Worm (Caenorhabditis elegans) whole organism, L2 larva: ENCODE results near the gene rmd-2.

Source experiments
- C34F6.9 ChIP-seq: fragments of 150-350 bp; optimal IDR thresholded peaks from 2 replicates; lab custom pipeline; 2014; ENCODE audit warnings: missing biosample characterization, missing genetic modification characterization
- Y55F3AM.14 ChIP-seq: fragments of 200-800 bp; sonication (Bioruptor generic); optimal IDR thresholded peaks from 2 replicates; lab custom pipeline; 2018; ENCODE audit warnings: mild to moderate bottlenecking, missing genetic modification characterization, missing compliant biosample characterization
- ZK546.5 ChIP-seq: sonication (generic microtip); optimal IDR thresholded peaks from 2 replicates; lab custom pipeline; 2017; ENCODE audit warnings: missing biosample characterization, missing genetic modification characterization
- alr-1 ChIP-seq: fragments of 150-350 bp; optimal IDR thresholded peaks from 2 replicates; lab custom pipeline; 2014; ENCODE audit warnings: missing biosample characterization, missing genetic modification characterization
- aly-2 ChIP-seq: fragments of 150-350 bp; optimal IDR thresholded peaks from 2 replicates; lab custom pipeline; 2014; ENCODE audit warnings: missing biosample characterization, missing genetic modification characterization
- ama-1 ChIP-seq: fragments of 150-350 bp; optimal IDR thresholded peaks from 2 replicates; lab custom pipeline; 2018; ENCODE audit warnings: inconsistent platforms
- blmp-1 ChIP-seq: sonication (generic microtip); optimal IDR thresholded peaks from 2 replicates; lab custom pipeline; 2017; ENCODE audit warnings: missing genetic modification characterization, mild to moderate bottlenecking, missing compliant biosample characterization, antibody characterized with exemption, moderate library complexity; ENCODE audit not compliant: insufficient read depth
- ceh-16 ChIP-seq: fragments of 150-350 bp; optimal IDR thresholded peaks from 2 replicates; lab custom pipeline; 2014; ENCODE audit warnings: missing biosample characterization, missing genetic modification characterization
- ceh-82 ChIP-seq: fragments of 150-350 bp; optimal IDR thresholded peaks from 2 replicates; lab custom pipeline; 2014; ENCODE audit warnings: missing biosample characterization, missing genetic modification characterization
- crh-2 ChIP-seq: sonication (generic microtip); optimal IDR thresholded peaks from 2 replicates; lab custom pipeline; 2017; ENCODE audit warnings: missing biosample characterization, missing genetic modification characterization
- dmd-4 ChIP-seq: sonication (generic microtip); optimal IDR thresholded peaks from 2 replicates; lab custom pipeline; 2017; ENCODE audit warnings: missing biosample characterization, missing genetic modification characterization
- egl-27 ChIP-seq: sonication (generic microtip); optimal IDR thresholded peaks from 3 replicates; lab custom pipeline; 2017; ENCODE audit warnings: missing biosample characterization, missing genetic modification reagents, missing genetic modification characterization
- elt-3 ChIP-seq: sonication (generic microtip); optimal IDR thresholded peaks from 2 replicates; lab custom pipeline; 2017; ENCODE audit warnings: missing biosample characterization, missing genetic modification characterization
- fos-1 ChIP-seq: fragments of 150-350 bp; optimal IDR thresholded peaks from 2 replicates; lab custom pipeline; 2014; ENCODE audit warnings: missing biosample characterization, missing genetic modification characterization
- gmeb-1 ChIP-seq: fragments of 150-350 bp; optimal IDR thresholded peaks from 2 replicates; lab custom pipeline; 2014; ENCODE audit warnings: missing biosample characterization, missing genetic modification characterization
- lin-11 ChIP-seq: fragments of 150-350 bp; sonication (generic microtip); optimal IDR thresholded peaks from 2 replicates; lab custom pipeline; 2014; ENCODE audit warnings: missing biosample characterization, missing genetic modification characterization, inconsistent platforms, mixed read lengths
- lin-39 ChIP-seq: fragments of 150-350 bp; optimal IDR thresholded peaks from 2 replicates; lab custom pipeline; 2014; ENCODE audit warnings: missing biosample characterization, missing genetic modification reagents, missing genetic modification characterization
- lsy-2 ChIP-seq, 2 experiments: fragments of 150-350 bp in 1 of 2; sonication (generic microtip) in 1 of 2; optimal IDR thresholded peaks; 2 replicates each; lab custom pipeline; 2014 to 2017; ENCODE audit warnings: missing biosample characterization in 2 of 2, missing genetic modification characterization in 2 of 2
- mab-5 ChIP-seq: fragments of 150-350 bp; optimal IDR thresholded peaks from 2 replicates; lab custom pipeline; 2014; ENCODE audit warnings: missing biosample characterization, missing genetic modification characterization
- mbf-1 ChIP-seq: sonication (generic microtip); optimal IDR thresholded peaks from 2 replicates; lab custom pipeline; 2017; ENCODE audit warnings: missing biosample characterization, missing genetic modification characterization
- mdl-1 ChIP-seq, 2 experiments: fragments of 150-350 bp in 1 of 2; sonication (generic microtip) in 1 of 2; optimal IDR thresholded peaks; 2 replicates each; lab custom pipeline; 2017; ENCODE audit warnings: missing biosample characterization in 2 of 2, missing genetic modification characterization in 2 of 2
- nhr-10 ChIP-seq: sonication (generic microtip); optimal IDR thresholded peaks from 2 replicates; lab custom pipeline; 2017; ENCODE audit warnings: missing biosample characterization, missing genetic modification characterization
- nhr-129 ChIP-seq: fragments of 150-350 bp; optimal IDR thresholded peaks from 2 replicates; lab custom pipeline; 2014; ENCODE audit warnings: missing biosample characterization, missing genetic modification characterization
- nhr-237 ChIP-seq: fragments of 150-350 bp; optimal IDR thresholded peaks from 2 replicates; lab custom pipeline; 2014; ENCODE audit warnings: missing biosample characterization, missing genetic modification characterization
- nhr-25 ChIP-seq: fragments of 150-350 bp; sonication (generic microtip); optimal IDR thresholded peaks from 3 replicates; lab custom pipeline; 2014; ENCODE audit warnings: missing biosample characterization, missing genetic modification characterization
- nhr-6 ChIP-seq: fragments of 150-350 bp; optimal IDR thresholded peaks from 2 replicates; lab custom pipeline; 2014; ENCODE audit warnings: missing biosample characterization, missing genetic modification characterization
- sem-4 ChIP-seq: fragments of 150-350 bp; optimal IDR thresholded peaks from 2 replicates; lab custom pipeline; 2014; ENCODE audit warnings: missing biosample characterization, missing genetic modification reagents, missing genetic modification characterization
- sma-9 ChIP-seq, 2 experiments: fragments of 150-350 bp in 1 of 2; sonication (generic microtip) in 1 of 2; optimal IDR thresholded peaks; 2 replicates each; lab custom pipeline; 2014 to 2016; ENCODE audit warnings: missing genetic modification characterization in 2 of 2, mild to moderate bottlenecking in 1 of 2, missing biosample characterization in 1 of 2, missing compliant biosample characterization in 1 of 2, missing genetic modification reagents in 1 of 2, moderate library complexity in 1 of 2
- snpc-4 ChIP-seq: fragments of 150-350 bp; optimal IDR thresholded peaks from 2 replicates; lab custom pipeline; 2014; ENCODE audit warnings: missing biosample characterization, missing genetic modification characterization
- unc-39 ChIP-seq: fragments of 150-350 bp; optimal IDR thresholded peaks from 2 replicates; lab custom pipeline; 2014; ENCODE audit warnings: missing biosample characterization, missing genetic modification characterization
- unc-55 ChIP-seq: fragments of 150-350 bp; sonication (generic microtip); optimal IDR thresholded peaks from 3 replicates; lab custom pipeline; 2014; ENCODE audit warnings: missing biosample characterization, missing genetic modification reagents, missing genetic modification characterization
- unc-62 ChIP-seq: fragments of 150-350 bp; optimal IDR thresholded peaks from 2 replicates; lab custom pipeline; 2014; ENCODE audit warnings: missing biosample characterization, missing genetic modification reagents, missing genetic modification characterization
- zag-1 ChIP-seq: fragments of 150-350 bp; optimal IDR thresholded peaks from 2 replicates; lab custom pipeline; 2014; ENCODE audit warnings: missing biosample characterization, missing genetic modification characterization
- ztf-1 ChIP-seq: fragments of 200-800 bp; sonication (Bioruptor generic); conservative IDR thresholded peaks from 2 replicates; pipeline ENCODE4 v1.3.6; 2022; ENCODE audit warnings: missing genetic modification characterization, missing compliant biosample characterization
- ztf-11 ChIP-seq: sonication (generic microtip); optimal IDR thresholded peaks from 2 replicates; lab custom pipeline; 2017; ENCODE audit warnings: missing biosample characterization, missing genetic modification characterization
- ztf-4 ChIP-seq: fragments of 150-350 bp; optimal IDR thresholded peaks from 2 replicates; lab custom pipeline; 2014; ENCODE audit warnings: missing biosample characterization, missing genetic modification characterization

The rmd-2 gene

DNA sequence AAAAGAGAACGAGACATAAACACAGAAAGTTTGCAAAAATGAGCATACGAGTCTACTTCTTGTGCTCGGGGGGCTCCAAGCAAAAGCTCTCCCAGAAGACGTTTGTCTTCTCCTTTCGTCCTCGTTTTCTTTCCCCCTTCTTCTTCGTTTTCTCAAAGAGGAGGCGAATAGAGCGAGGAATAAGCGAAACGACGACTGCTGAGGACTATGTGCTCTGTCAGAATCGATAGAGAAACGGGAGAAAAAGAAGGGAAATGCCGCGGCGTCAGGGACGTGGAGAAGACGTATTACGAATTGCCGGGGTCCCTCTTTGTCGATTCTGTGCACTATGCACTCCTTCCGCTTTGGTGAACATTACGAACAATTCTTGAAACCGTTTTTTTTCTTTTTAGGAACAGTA lies 7.7 kb downstream of the rmd-2 start (continued):
- TF ChIP-seq zag-1 (tag; lab: Kevin White, UChicago) (peak; percentile 22), unc-39 (no peak), blmp-1 (tag; lab: Kevin White, UChicago) (no peak), aly-2 (tag; lab: Kevin White, UChicago) (no peak), snpc-4 (tag; lab: Kevin White, UChicago) (no peak), ztf-4 (no peak), dmd-4 (tag; lab: Kevin White, UChicago) (no peak), mdl-1 (tag; optimal IDR thresholded peaks at IDR 0.05; lab: Kevin White, UChicago) (peak in 1 of 2 experiments; percentile 15), gmeb-1 (tag; lab: Kevin White, UChicago) (no peak), mab-5 (tag; lab: Kevin White, UChicago) (no peak), lin-11 (no peak), nhr-10 (tag; lab: Kevin White, UChicago) (no peak), sma-9 (GFP tag; optimal IDR thresholded peaks at IDR 0.05; lab: Kevin White, UChicago) (peak; percentile 22), sma-9 (tag; optimal IDR thresholded peaks at IDR 0.05; lab: Kevin White, UChicago) (no peak), ceh-82 (tag; lab: Kevin White, UChicago) (no peak), egl-27 (tag; lab: Kevin White, UChicago) (no peak), nhr-237 (tag; lab: Kevin White, UChicago) (no peak), alr-1 (tag; lab: Kevin White, UChicago) (no peak)

DNA sequence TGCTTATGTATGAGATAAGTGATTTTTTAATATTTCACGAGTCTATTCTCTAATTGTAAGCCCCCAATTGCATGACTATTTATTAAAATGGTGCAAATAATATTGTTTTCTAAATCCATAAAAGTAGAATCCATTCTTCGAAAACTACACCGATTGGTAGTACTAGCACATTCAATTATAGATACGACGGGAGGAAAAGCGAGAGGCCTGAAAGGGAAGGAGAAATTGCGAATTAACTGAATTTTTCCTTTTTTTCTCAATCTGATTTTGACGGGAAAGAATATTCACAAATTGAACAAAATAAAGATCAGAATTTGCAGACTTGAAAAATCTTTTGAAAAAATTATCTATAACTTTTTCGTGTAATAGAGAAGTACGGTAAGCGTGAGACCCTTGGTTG lies 8.9 kb downstream of the rmd-2 start:
- TF ChIP-seq mbf-1 (tag; lab: Kevin White, UChicago) (no peak), unc-62 (no peak), elt-3 (tag; lab: Kevin White, UChicago) (no peak), mdl-1 (tag; optimal IDR thresholded peaks at IDR 0.05; lab: Kevin White, UChicago) (no peak), nhr-6 (no peak), ztf-11 (tag; lab: Kevin White, UChicago) (no peak), sem-4 (tag; lab: Kevin White, UChicago) (no peak), lin-39 (tag; lab: Kevin White, UChicago) (no peak), nhr-237 (tag; lab: Kevin White, UChicago) (no peak), nhr-25 (tag; lab: Kevin White, UChicago) (no peak), ZK546.5 (tag; lab: Kevin White, UChicago) (no peak), crh-2 (tag; lab: Kevin White, UChicago) (no peak), ztf-1 (GFP tag; lab: Robert Waterston, UW) (no peak)

DNA sequence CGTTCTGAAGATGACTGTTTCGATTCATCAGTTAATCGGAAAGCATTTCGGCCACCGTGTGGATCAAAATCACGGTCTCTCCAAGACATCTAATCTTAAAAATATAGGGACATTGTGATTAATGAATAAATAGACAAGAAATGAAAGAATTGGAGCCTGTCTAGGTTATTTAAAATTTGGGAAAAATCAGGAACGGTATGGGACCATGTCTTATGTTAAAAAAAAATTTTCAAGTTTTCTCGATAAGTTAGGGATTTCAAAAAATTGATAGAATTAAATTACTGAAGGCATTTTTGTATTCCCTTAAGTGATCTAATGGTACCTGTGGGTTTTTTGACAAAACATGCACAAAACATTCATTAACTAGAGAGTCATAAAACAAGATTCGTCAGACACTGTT lies 9.9 kb downstream of the rmd-2 start, which contains the start of gene unc-41:
Gene unc-41, minus strand, starts transcription at position 101 of the 400 bp plus-strand sequence.
- TF ChIP-seq aly-2 (tag; lab: Kevin White, UChicago) (no peak), ceh-82 (tag; lab: Kevin White, UChicago) (no peak), ama-1 (no peak), ztf-11 (tag; lab: Kevin White, UChicago) (no peak), ceh-16 (tag; lab: Kevin White, UChicago) (no peak), unc-55 (GFP tag; lab: Kevin White, UChicago) (no peak)

DNA sequence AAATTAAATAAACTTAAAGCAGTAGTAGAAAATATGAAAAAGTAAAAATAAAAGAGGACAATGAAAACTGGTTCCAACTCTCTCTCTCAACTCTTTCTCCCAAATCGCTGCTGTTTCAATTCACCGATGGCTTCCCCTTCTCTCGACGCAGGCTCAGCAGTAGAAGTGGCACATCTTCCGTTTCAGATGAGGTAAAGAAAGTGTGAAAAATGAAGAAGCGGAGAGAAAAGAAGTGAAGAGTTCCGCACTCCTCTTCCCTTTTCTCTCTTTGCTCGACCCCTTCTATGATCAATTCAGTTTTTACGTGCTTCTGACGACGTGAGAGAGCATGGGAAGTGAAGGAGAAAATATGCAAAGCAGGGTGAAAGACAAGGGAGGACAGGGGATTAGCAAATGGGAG lies 11.8 kb downstream of the rmd-2 start:
- TF ChIP-seq ztf-1 (GFP tag; lab: Robert Waterston, UW): no peak
- peak; percentile 39 for TF ChIP-seq nhr-129 (tag; lab: Kevin White, UChicago)
- no peak for TF ChIP-seq Y55F3AM.14 (GFP tag; lab: Kevin White, UChicago)
- TF ChIP-seq zag-1 (tag; lab: Kevin White, UChicago): peak; percentile 23
- no peak for TF ChIP-seq nhr-6
- TF ChIP-seq mdl-1 (tag; optimal IDR thresholded peaks at IDR 0.05; lab: Kevin White, UChicago): no peak
- peak; percentile 58 for TF ChIP-seq unc-55 (GFP tag; lab: Kevin White, UChicago)
- no peak for TF ChIP-seq sma-9 (GFP tag; optimal IDR thresholded peaks at IDR 0.05; lab: Kevin White, UChicago)
- TF ChIP-seq sma-9 (tag; optimal IDR thresholded peaks at IDR 0.05; lab: Kevin White, UChicago): no peak
- TF ChIP-seq lsy-2 (tag; optimal IDR thresholded peaks at IDR 0.05; lab: Kevin White, UChicago): peak in 1 of 2 experiments; percentile 17
- no peak for TF ChIP-seq ceh-82 (tag; lab: Kevin White, UChicago)
- peak; percentile 5 for TF ChIP-seq fos-1 (tag; lab: Kevin White, UChicago)
- TF ChIP-seq C34F6.9 (tag; lab: Kevin White, UChicago): peak; percentile 52
